Fruit fly (Drosophila melanogaster): ENCODE data around the gene CG10638.

DNA sequence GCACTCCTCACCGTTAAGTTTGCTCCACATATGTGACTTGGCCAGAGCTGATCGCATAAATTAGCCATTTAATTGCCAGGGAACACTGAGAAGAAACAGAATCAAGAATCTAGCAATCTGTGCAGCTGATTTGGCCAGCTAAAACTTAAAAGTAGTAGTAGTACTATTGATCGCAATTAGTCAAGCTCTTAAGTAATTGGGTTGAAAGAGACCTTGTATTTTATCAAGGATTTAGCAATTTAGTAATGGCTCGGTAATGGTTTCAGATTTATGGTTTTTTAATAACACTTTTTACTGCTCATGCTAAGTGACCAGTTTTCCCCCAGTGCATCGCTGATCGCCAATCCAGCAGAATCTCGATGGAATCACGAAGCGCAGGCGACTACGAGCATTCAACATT is 46.1 kb downstream of the CG10638 start:
- TF ChIP-seq usp (GFP tag; optimal IDR thresholded peaks at IDR 0.05) (no peak), psq (optimal IDR thresholded peaks at IDR 0.05) (no peak), pan (optimal IDR thresholded peaks at IDR 0.05) (no peak)

All from whole organism.